Worm (Caenorhabditis elegans): ENCODE results near the gene M163.10.

M163.10 gene

DNA sequence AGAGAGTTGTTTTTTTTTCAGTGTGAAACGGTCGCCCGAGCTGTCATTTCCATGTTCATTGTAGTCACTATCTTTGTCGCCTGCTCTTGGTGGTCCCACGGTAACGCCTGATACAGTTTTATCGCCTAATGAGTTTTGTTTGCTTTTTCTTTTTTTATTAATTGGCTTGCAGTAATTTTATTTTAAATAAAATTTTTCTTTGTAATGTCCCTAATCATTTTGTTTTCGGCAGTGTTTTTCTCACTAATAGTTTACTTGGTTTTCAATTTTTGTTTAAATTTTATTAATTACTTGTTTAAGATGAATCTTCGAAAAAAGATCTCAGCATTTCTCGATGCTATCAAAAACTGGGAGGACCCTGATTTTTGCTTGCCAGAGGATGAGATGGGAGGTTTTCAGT is 5.2 kb upstream of the M163.10 start, which contains the start of gene M163.22:
TSS of gene M163.22 (plus strand) at position 301 of the 400 bp plus-strand sequence.
- no peak for TF ChIP-seq nhr-12 (tag; optimal IDR thresholded peaks at IDR 0.05)
- TF ChIP-seq sem-2 (GFP tag; optimal IDR thresholded peaks at IDR 0.05), result no peak
- no peak for TF ChIP-seq snpc-4 (tag; optimal IDR thresholded peaks at IDR 0.05)
- no peak for TF ChIP-seq pha-4 (tag; optimal IDR thresholded peaks at IDR 0.05)
- no peak for TF ChIP-seq mab-5 (tag; optimal IDR thresholded peaks at IDR 0.05)
- no peak for TF ChIP-seq lin-32 (GFP tag; optimal IDR thresholded peaks at IDR 0.05)
- no peak for TF ChIP-seq elt-1 (tag; optimal IDR thresholded peaks at IDR 0.05; ENCODE audit: borderline replicate concordance, insufficient read depth)
- no peak for TF ChIP-seq lsy-2 (tag; optimal IDR thresholded peaks at IDR 0.05)
- TF ChIP-seq hlh-1 (tag; optimal IDR thresholded peaks at IDR 0.05), result no peak
- no peak for TF ChIP-seq ces-1 (GFP tag; optimal IDR thresholded peaks at IDR 0.05)
- no peak for TF ChIP-seq ham-2 (GFP tag; optimal IDR thresholded peaks at IDR 0.05)
- TF ChIP-seq lin-13 (tag; optimal IDR thresholded peaks at IDR 0.05), result no peak
- TF ChIP-seq ztf-11 (tag; optimal IDR thresholded peaks at IDR 0.05), result no peak
- TF ChIP-seq blmp-1 (tag; optimal IDR thresholded peaks at IDR 0.05), result no peak
- TF ChIP-seq M03D4.4 (tag; optimal IDR thresholded peaks at IDR 0.05), result no peak
- TF ChIP-seq nhr-76 (tag; optimal IDR thresholded peaks at IDR 0.05), result no peak
- no peak for TF ChIP-seq nhr-237 (tag; optimal IDR thresholded peaks at IDR 0.05)
- TF ChIP-seq mls-2 (tag; optimal IDR thresholded peaks at IDR 0.05), result no peak
- no peak for TF ChIP-seq mep-1 (tag; optimal IDR thresholded peaks at IDR 0.05)
- no peak for TF ChIP-seq unc-120 (tag; optimal IDR thresholded peaks at IDR 0.05; ENCODE audit: poor library complexity, severe bottlenecking)

DNA sequence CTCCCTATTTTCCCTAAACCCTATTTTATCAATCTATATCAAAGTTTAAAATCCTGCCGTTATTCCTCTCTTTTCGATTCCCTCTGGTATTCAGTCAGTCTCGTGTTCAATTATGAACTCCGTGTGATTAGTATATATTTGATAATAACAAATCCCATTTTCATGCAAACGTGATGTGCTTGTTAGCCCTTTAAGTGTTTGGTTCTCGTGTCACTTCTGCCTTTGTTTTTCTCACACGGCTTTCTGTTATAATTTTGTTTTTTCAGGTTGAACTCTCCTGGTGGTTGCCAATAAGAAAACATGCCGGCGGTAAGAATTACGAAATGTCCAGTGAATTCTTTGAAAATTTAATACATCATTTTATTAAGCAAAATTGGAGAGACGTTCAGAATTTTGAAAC is 4.3 kb upstream of the M163.10 start, which contains the start of gene M163.21:
TSS of gene M163.21 (plus strand) at position 301 of the 400 bp plus-strand sequence.
- TF ChIP-seq lsy-2 (tag; optimal IDR thresholded peaks at IDR 0.05) (no peak), elt-1 (tag; optimal IDR thresholded peaks at IDR 0.05; ENCODE audit: borderline replicate concordance, insufficient read depth) (no peak), ham-2 (GFP tag; optimal IDR thresholded peaks at IDR 0.05) (no peak), nhr-28 (tag; optimal IDR thresholded peaks at IDR 0.05) (no peak), M03D4.4 (tag; optimal IDR thresholded peaks at IDR 0.05) (no peak), snpc-4 (tag; optimal IDR thresholded peaks at IDR 0.05) (no peak), pha-4 (tag; optimal IDR thresholded peaks at IDR 0.05) (no peak), zip-8 (tag; optimal IDR thresholded peaks at IDR 0.05) (no peak), nhr-76 (tag; optimal IDR thresholded peaks at IDR 0.05) (no peak), nhr-237 (tag; optimal IDR thresholded peaks at IDR 0.05) (no peak), flh-1 (GFP tag; optimal IDR thresholded peaks at IDR 0.05) (no peak), unc-39 (tag; optimal IDR thresholded peaks at IDR 0.05) (no peak), unc-120 (tag; optimal IDR thresholded peaks at IDR 0.05; ENCODE audit: poor library complexity, severe bottlenecking) (no peak), ztf-11 (tag; optimal IDR thresholded peaks at IDR 0.05) (no peak)

DNA sequence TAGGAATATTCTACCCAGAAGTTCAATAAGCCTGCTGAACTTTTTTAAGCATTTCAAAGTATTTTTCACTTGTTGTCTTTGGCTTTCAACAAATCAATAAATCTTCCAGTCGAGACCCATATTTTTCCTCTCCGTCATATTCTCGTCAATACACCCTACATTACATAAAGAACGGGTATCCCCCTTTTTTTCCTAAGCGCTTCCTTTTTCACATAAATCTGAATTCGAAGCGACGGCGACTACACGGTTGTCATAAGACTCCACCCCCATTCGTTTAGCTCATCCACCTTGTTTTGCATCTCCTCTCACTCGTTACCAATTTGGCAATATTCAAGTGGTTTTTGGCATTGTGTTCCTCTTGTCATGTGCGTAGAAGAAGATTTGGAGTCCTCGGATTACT is 1.5 kb upstream of the M163.10 start, which contains the start of gene M163.9:
TSS of gene M163.9 (plus strand) at position 301 of the 400 bp plus-strand sequence.
- TF ChIP-seq ztf-11 (tag; optimal IDR thresholded peaks at IDR 0.05) (no peak), nhr-76 (tag; optimal IDR thresholded peaks at IDR 0.05) (no peak)

ce11 chrX:14473740-14474139 is 3.0 kb downstream of the M163.10 start, which contains the start of gene M163.5:
M163.5 (plus strand) TSS chrX:14474040.
- no peak for TF ChIP-seq sptf-1 (tag; optimal IDR thresholded peaks at IDR 0.05)
- no peak for TF ChIP-seq pha-4 (tag; optimal IDR thresholded peaks at IDR 0.05)
- TF ChIP-seq ceh-83 (GFP tag; optimal IDR thresholded peaks at IDR 0.05), result no peak
- no peak for TF ChIP-seq M03D4.4 (tag; optimal IDR thresholded peaks at IDR 0.05)
- TF ChIP-seq nhr-2 (tag; optimal IDR thresholded peaks at IDR 0.05), result no peak
- no peak for TF ChIP-seq zip-8 (tag; optimal IDR thresholded peaks at IDR 0.05)
- TF ChIP-seq ceh-43 (GFP tag; optimal IDR thresholded peaks at IDR 0.05), result no peak

ce11 chrX:14476625-14477257 is 6.0 kb downstream of the M163.10 start:
- TF ChIP-seq zip-8 (tag; optimal IDR thresholded peaks at IDR 0.05), result peak; percentile 51
- no peak for TF ChIP-seq blmp-1 (tag; optimal IDR thresholded peaks at IDR 0.05)

DNA sequence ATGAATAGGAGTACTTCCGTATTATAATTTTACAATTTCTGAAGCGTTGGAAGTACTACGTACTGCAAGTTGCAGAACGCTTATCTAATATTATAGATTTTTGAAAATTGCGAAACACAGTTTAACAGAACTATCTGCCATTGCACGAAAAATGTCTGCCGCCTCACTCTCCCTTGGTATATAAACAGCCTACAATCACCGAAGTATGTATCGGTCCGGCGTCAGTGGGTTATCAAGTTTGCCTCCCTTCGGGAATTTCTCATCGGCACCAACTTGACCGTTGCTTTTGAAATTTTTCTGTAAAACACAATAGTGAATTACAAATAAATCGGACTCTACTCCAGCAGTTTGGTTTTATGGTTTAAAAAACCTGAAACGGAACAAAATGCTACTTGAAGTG is 6.6 kb downstream of the M163.10 start:
- TF ChIP-seq mab-5 (tag; optimal IDR thresholded peaks at IDR 0.05) (no peak), sptf-1 (tag; optimal IDR thresholded peaks at IDR 0.05) (no peak), snpc-4 (tag; optimal IDR thresholded peaks at IDR 0.05) (no peak)
